Fruit fly (Drosophila melanogaster): ENCODE data around the gene CG18234.
A peak's percentile ranks its signal among the peaks of the same experiment; 100 is the strongest.

The CG18234 gene

DNA sequence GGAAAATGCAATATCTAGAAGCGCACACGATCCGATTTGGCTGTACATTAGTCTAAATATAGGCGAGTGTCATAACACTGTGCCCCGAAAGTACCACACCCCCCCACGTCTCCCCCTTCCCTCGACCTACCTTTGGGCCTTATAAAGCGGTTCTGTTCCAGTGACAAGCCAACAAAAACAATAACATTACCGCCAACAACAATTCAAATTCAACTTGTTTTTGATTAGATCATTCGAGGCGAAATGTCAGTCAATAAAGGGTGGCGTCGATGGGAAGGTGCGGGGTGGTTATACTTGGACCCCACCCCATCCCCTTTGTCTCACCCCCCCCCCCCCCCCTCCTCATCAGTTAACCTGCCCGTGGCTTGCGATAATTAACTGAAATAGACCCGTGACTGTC, 29.9 kb downstream of the CG18234 start:
- TF ChIP-seq vri (GFP tag; optimal IDR thresholded peaks at IDR 0.05) = peak; percentile 60
- peak; percentile 75 for TF ChIP-seq fkh (GFP tag; optimal IDR thresholded peaks at IDR 0.05)
- TF ChIP-seq esn (GFP tag; optimal IDR thresholded peaks at IDR 0.05) = no peak
- no peak for TF ChIP-seq cyc (GFP tag; optimal IDR thresholded peaks at IDR 0.05)

DNA sequence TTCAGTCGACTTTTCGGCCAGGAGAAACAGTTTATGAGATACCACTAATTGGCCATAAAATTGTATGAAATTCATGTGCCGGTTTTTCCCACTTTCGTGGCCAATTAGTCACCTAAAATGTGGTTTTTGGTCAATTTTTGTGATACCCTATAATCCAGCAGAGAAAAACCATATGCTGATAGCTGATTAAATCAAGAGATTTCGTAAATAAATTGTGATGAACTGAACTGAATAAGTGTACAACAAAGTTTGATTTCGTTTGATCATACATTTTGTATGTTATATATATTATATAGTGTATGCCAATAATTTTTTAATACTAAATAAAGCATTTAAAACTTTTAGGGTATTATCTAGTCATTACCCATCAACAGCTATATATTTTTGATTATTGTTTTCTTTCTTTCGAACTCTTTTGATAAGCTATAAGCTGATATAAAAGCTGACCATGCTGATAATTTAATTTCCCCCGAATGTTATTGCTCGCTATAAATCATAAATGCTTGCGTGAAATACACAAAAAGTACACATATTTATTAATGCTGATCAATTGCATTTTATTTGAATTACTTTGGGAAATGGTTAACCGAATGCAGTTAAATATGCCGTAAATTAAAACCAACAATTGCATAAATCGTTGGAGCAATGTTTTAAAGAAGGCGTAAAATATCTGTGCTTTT, 31.7 kb downstream of the CG18234 start:
- peak; percentile 29 for TF ChIP-seq svp (GFP tag)
- TF ChIP-seq CG9139 (GFP tag; optimal IDR thresholded peaks at IDR 0.05) = no peak

DNA sequence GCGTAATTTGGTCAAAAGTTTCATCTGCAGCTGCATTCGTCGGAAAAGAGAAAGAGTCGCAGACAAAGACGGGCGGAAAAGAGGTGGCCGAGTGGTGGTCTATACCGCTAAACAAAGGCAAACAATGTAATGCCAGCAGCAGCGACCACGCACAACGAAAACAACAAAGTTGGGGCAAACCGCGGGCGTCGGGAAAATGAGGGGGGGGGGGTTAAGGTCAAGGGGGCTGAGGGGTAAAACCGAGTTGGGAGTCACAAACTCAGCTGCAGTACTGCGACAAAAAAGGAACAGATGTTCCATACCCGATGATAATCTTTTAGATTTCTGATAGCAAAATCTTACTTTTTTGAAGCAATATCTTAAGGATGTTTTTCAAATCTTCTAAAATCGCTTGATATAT, 33.6 kb downstream of the CG18234 start:
- TF ChIP-seq Smox (GFP tag; optimal IDR thresholded peaks at IDR 0.05) = no peak
- TF ChIP-seq CG3032 (tag; optimal IDR thresholded peaks at IDR 0.05) = no peak
- no peak for TF ChIP-seq CG6276 (GFP tag; optimal IDR thresholded peaks at IDR 0.05)
- no peak for TF ChIP-seq CG6808 (GFP tag; optimal IDR thresholded peaks at IDR 0.05)
- TF ChIP-seq CG15336 (GFP tag; IDR thresholded peaks at IDR 0.05) = no peak

DNA sequence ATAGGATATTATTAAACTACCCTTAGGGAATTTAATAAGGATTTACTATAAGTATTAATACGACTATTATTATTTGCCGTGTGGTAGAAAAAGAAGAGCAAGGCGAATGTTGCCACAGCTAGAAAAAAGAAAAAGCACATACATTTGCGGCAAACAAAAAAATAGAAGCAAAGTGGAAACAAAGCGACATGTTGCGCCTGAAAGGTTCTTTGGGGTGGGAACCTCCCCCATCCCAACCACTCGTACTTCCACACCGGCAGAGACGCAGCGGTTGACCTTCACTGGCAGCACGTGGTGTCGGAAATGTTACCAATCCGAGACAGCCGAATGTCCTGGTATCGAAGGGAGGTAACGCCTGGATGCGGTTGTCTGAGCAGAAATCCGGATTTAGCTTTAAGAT, 34.1 kb downstream of the CG18234 start:
- no peak for TF ChIP-seq fd85E (GFP tag; optimal IDR thresholded peaks at IDR 0.05)
- TF ChIP-seq CG6163 (GFP tag; IDR thresholded peaks at IDR 0.05) = no peak

DNA sequence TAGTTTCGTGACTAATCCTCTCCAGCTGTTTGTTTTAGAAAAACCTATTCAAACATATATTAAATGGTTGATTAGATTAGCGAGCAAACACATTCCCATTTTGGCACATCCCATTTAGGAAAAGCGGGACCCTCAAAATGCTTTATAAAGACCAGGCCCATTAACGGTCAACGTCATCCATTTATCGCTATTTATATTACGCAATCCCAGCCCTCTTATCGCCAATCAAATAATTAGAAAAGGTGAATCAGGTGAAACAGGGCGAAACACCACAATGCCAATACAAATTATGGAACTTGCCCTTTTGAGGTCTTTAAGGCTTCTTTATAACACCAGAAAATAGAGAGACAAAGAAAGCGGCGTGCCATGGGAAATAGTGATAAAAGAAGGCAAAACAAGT, 34.8 kb downstream of the CG18234 start:
- TF ChIP-seq vri (GFP tag; optimal IDR thresholded peaks at IDR 0.05) (peak; percentile 56), CG3032 (tag; optimal IDR thresholded peaks at IDR 0.05) (no peak)

DNA sequence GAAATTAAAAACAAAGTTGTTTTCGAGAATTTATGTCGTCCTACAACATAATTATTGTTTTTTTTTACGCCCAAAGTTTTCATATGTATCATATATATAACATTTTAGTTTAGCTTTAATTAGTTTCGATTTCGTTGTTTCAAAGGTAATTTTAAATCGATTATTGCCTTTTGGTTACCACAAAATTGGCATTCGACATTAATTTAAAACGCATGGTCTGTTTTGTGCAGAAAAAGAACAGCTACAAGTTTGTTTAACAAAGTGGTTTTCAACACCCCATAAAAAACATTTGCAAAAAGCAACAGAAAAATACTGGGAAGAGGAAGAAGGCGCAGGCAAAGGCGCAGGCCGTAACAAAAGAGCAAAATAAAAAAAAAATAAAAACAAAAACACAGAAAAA, 35.3 kb downstream of the CG18234 start:
- TF ChIP-seq lz (GFP tag; optimal IDR thresholded peaks at IDR 0.05) (no peak), net (GFP tag; optimal IDR thresholded peaks at IDR 0.05) (no peak), svp (GFP tag) (peak; percentile 19), fd59A (GFP tag; optimal IDR thresholded peaks at IDR 0.05) (no peak), Met (GFP tag; optimal IDR thresholded peaks at IDR 0.05) (peak; percentile 17), fd85E (GFP tag; optimal IDR thresholded peaks at IDR 0.05) (no peak), pdm3 (GFP tag; optimal IDR thresholded peaks at IDR 0.05) (no peak), dac (GFP tag; optimal IDR thresholded peaks at IDR 0.05) (no peak), fkh (GFP tag; optimal IDR thresholded peaks at IDR 0.05) (no peak), Ets21C (GFP tag; optimal IDR thresholded peaks at IDR 0.05) (no peak), dsx (GFP tag; optimal IDR thresholded peaks at IDR 0.05; ENCODE audit: poor library complexity, severe bottlenecking) (no peak), spab (GFP tag; optimal IDR thresholded peaks at IDR 0.05) (no peak), Sox102F (GFP tag; optimal IDR thresholded peaks at IDR 0.05) (no peak), Ets96B (tag; optimal IDR thresholded peaks at IDR 0.05) (no peak), CG6276 (GFP tag; optimal IDR thresholded peaks at IDR 0.05) (peak; percentile 10), CG15336 (GFP tag; IDR thresholded peaks at IDR 0.05) (peak; percentile 27; the same call in 1 of the 2 replicates), Hr4 (GFP tag; optimal IDR thresholded peaks at IDR 0.05) (peak; percentile 42), CG3919 (GFP tag; optimal IDR thresholded peaks at IDR 0.05) (no peak), Eip93F (GFP tag; optimal IDR thresholded peaks at IDR 0.05) (no peak), Hr39 (GFP tag; optimal IDR thresholded peaks at IDR 0.05) (no peak), Eip75B (GFP tag; optimal IDR thresholded peaks at IDR 0.05) (no peak), Sox14 (GFP tag; optimal IDR thresholded peaks at IDR 0.05) (no peak), CG32006 (GFP tag; optimal IDR thresholded peaks at IDR 0.05) (peak; percentile 60), CG31627 (GFP tag; optimal IDR thresholded peaks at IDR 0.05) (no peak), CG11762 (GFP tag; optimal IDR thresholded peaks at IDR 0.05; ENCODE audit: insufficient read depth) (no peak), Gug (GFP tag; IDR thresholded peaks at IDR 0.05) (no peak), CG9139 (GFP tag; optimal IDR thresholded peaks at IDR 0.05) (no peak), cyc (GFP tag; optimal IDR thresholded peaks at IDR 0.05) (no peak), OdsH (GFP tag; optimal IDR thresholded peaks at IDR 0.05) (no peak), achi (GFP tag; optimal IDR thresholded peaks at IDR 0.05) (peak; percentile 30), CG7368 (GFP tag; optimal IDR thresholded peaks at IDR 0.05) (no peak), CG1621 (tag; optimal IDR thresholded peaks at IDR 0.05) (no peak), CG3032 (tag; optimal IDR thresholded peaks at IDR 0.05) (no peak), ss (GFP tag; optimal IDR thresholded peaks at IDR 0.05) (no peak), CG10669 (GFP tag; optimal IDR thresholded peaks at IDR 0.05) (no peak)

All from whole organism, prepupa.